Worm (Caenorhabditis elegans) whole organism, midembryonic: ENCODE results near the gene C02E7.6.

Experiments used
- cog-1 ChIP-seq: sonication (generic microtip); optimal IDR thresholded peaks from 2 replicates; lab custom pipeline; 2016; ENCODE audit warnings: missing genetic modification characterization, missing compliant biosample characterization
- klf-2 ChIP-seq: fragments of 200-800 bp; sonication (Bioruptor generic); conservative IDR thresholded peaks from 2 replicates; pipeline ENCODE4 v1.3.6; 2022; ENCODE audit warnings: missing genetic modification reagents, missing genetic modification characterization, missing compliant biosample characterization
- ref-1 ChIP-seq: fragments of 200-800 bp; sonication (Bioruptor generic); conservative IDR thresholded peaks from 2 replicates; pipeline ENCODE4 v1.3.6; 2022; ENCODE audit warnings: missing genetic modification reagents, missing genetic modification characterization, missing compliant biosample characterization
- tab-1 ChIP-seq: fragments of 200-800 bp; sonication (Bioruptor generic); IDR thresholded peaks from 2 replicates; pipeline ENCODE4 v1.3.6; 2022; ENCODE audit warnings: missing genetic modification characterization, missing compliant biosample characterization
- ztf-29 ChIP-seq: fragments of 200-800 bp; sonication (Bioruptor generic); IDR thresholded peaks from 2 replicates; pipeline ENCODE4 v1.3.6; 2022; ENCODE audit warnings: missing genetic modification reagents, missing genetic modification characterization, missing compliant biosample characterization

ce11 chrV:4951434-4951833 is 32.4 kb downstream of the C02E7.6 start, which contains the start of gene str-207:
- no peak for TF ChIP-seq ztf-29 (GFP tag; lab: Robert Waterston, UW)
- no peak for TF ChIP-seq klf-2 (GFP tag; lab: Robert Waterston, UW)
- TF ChIP-seq cog-1, result no peak
- TF ChIP-seq ref-1 (GFP tag; lab: Robert Waterston, UW), result no peak
- no peak for TF ChIP-seq tab-1 (GFP tag; lab: Robert Waterston, UW)
